Worm (Caenorhabditis elegans) whole organism, dauer: ENCODE measurements around the gene srw-79.

Experiments
- unc-62 ChIP-seq: sonication (generic microtip); optimal IDR thresholded peaks from 2 replicates; lab custom pipeline; 2017; ENCODE audit warnings: missing biosample characterization, missing genetic modification reagents, missing genetic modification characterization

Gene srw-79

ce11 chrII:2975561-2976230 is 29.2 kb downstream of the srw-79 start:
- no peak for TF ChIP-seq unc-62 (GFP tag; lab: Kevin White, UChicago)

DNA sequence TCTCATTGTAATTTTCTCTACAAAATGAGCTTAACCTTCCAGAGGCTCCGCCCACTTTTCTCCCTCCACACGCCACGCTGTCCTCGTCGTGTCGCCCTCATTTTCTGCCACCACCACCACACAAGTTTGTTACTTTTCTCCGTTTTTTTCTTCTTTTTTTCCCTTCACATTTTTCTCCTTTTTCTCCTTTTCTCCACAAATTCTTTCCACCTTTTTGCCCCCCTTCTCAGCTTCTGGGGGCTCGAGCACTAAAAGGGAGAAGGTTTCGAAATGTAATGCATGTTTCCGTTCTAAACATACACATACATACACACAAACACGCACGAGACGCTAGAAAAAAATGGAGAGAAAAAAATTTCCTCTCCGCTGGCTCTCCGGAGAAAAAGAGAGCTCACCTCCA is 30.1 kb downstream of the srw-79 start, which contains the start of gene nhr-88:
nhr-88 (plus strand) TSS at position 43 of the 400 bp plus-strand sequence.
- no peak for TF ChIP-seq unc-62 (GFP tag; lab: Kevin White, UChicago)

DNA sequence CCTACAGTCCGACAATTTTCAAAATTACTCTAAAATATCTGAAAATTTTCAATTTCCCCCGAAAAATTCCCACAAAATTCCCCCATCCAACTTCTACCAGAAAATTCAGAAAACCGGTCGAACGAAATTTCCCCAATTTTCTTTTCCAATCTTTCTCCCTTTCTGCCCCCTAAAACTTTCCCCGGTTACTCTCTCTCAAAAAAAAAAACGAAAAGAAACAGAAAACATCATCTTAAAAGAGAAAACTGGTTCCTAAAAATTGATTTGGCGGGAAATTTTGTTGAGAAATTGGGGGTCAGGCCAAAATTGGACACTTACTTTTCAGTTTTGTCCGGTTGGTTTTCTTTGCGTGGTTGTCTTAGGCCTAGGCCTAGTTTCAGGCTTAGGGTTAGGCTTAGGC is 31.1 kb downstream of the srw-79 start:
- TF ChIP-seq unc-62 (GFP tag; lab: Kevin White, UChicago), result no peak

- TF ChIP-seq unc-62 (GFP tag; lab: Kevin White, UChicago), result no peak
Measured at ce11 chrII:2979061-2979460, 32.5 kb downstream of the srw-79 start.

ce11 chrII:2984383-2984782 is 37.8 kb downstream of the srw-79 start:
- TF ChIP-seq unc-62 (GFP tag; lab: Kevin White, UChicago), result no peak

ce11 chrII:2985446-2985845 is 38.9 kb downstream of the srw-79 start:
- TF ChIP-seq unc-62 (GFP tag; lab: Kevin White, UChicago), result no peak

- TF ChIP-seq unc-62 (GFP tag; lab: Kevin White, UChicago), result no peak
Measured at ce11 chrII:2985935-2986498, 39.5 kb downstream of the srw-79 start.

DNA sequence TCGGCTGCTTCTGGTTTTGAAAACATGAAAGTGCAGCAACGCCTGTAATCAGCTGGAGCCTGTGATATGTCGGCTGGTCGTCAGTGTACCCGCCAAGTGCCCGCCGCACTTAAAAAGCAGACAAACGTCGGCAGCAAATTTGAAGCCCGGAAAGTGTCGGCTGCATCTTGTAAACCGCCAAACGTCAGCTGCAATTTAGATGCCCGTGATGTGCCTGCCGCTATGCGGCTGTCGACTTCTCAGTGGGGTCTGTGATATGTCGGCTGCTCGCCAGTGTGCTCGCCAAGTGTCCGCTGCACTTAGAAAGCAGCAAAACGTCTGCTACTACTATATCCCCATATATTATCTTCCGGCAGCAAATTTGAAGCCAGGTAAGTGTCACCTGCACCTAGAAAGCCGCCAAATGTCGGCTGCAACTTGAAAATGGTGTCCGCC is 40.6 kb downstream of the srw-79 start:
- no peak for TF ChIP-seq unc-62 (GFP tag; lab: Kevin White, UChicago)

DNA sequence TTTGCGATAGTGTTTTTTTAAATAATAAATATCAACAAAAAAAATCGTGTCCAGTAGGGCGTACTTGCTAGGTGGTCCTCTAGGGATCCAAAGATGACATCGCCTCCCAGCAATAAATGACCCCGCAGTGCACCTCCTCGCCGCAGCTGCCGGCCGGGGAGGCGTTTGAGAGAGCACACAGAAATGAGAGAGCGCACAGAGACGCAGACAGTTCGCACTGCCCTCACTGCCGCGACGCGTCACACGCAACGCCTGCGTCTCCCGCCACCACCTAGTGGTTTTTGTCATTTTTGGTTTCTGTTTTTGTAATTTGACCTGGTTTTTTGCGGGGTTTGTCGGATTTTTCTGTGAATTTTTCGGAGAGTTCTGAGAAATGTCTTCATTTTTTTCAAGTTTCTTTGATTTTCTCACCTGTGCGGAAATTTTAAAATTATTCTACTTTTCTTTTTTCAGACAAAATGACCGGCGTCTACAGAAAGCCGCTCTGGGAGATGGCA is 41.4 kb downstream of the srw-79 start, which contains the start of gene lido-7:
lido-7 (plus strand) TSS at position 447 of the 497 bp plus-strand sequence.
- no peak for TF ChIP-seq unc-62 (GFP tag; lab: Kevin White, UChicago)

- no peak for TF ChIP-seq unc-62 (GFP tag; lab: Kevin White, UChicago)
Measured at ce11 chrII:2990089-2990488, 43.6 kb downstream of the srw-79 start.

ce11 chrII:2991555-2992083 is 45.1 kb downstream of the srw-79 start, which contains the start of gene K08A2.2:
K08A2.2 (plus strand) TSS chrII:2991605.
- TF ChIP-seq unc-62 (GFP tag; lab: Kevin White, UChicago), result no peak

DNA sequence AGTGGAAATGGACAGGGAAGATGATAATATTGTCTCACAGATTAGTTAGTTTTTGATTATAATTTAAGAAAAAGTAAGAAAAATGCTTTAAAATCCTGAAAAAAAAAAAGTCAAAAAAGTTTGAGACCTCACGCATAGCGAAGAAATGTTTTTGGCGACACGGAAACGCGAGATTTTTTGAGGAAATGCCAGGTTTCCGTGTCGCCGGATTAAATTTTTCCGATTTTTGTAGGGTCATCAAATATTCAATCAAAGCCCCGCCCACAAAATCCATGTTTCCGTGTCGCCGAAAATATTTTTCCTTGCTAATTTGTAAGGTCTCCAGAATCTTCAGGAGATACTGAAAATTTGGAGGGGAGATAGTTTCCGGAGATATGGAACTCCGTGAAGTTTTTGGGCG is 45.8 kb downstream of the srw-79 start:
- TF ChIP-seq unc-62 (GFP tag; lab: Kevin White, UChicago), result no peak

DNA sequence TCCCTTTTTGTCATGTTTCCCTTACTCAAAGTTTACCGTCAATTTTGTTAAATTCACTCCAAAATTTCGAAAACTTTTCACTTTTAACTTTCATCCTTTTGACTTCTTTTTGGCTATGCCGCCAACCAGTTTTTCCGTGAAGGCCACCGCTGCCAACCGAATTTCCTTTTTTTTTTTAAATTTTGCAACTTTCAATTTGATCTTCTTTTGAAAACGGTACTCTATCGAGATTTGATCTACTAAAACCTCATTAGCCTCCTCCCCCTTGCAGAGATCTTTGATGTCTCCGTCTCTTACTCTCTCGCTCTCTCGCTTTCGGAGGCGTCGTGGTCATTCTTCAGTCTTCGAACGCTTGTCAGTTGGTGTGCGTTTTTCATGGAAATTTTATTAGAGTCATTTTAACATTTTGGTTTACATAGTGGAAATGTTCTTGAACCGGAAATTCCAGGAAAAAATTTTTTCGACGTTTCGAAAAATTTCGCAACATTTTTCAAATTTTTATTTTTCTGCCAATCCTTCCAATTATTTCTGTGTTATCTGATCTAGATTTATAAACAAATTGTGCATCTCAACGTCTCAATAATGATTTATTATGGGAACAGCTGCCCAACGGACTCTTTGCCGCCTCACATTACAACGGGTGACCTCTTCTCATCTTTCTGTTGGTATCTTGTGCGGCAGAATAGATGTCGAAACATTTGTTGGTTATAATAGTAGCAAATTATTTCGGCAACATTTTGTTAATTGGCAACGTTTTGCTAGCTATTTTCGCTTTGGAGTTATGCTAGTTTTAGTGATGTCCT is 48.3 kb downstream of the srw-79 start:
- TF ChIP-seq unc-62 (GFP tag; lab: Kevin White, UChicago), result no peak

DNA sequence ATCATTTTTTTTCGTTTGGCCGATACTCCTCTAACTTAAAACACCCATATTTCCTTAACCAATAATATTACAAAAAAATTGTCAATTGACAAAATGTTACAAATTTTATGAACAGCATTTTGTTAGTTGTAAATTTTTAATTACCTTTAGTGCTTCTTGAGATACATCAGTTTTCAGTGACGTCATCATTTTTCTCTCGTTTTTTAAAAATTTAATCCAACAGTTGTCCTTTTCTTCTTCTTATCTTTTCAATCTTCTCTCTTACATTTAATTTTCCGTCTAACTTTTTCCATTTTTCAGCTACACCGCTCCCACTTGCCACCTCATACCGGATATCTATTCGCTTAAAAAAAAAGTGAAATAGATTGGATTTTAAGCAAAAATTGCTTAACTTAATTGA is 50.2 kb downstream of the srw-79 start, which contains the start of gene lido-8:
lido-8 (plus strand) TSS at position 301 of the 400 bp plus-strand sequence.
- no peak for TF ChIP-seq unc-62 (GFP tag; lab: Kevin White, UChicago)
